Worm (Caenorhabditis elegans): ENCODE data around the gene math-8.

DNA sequence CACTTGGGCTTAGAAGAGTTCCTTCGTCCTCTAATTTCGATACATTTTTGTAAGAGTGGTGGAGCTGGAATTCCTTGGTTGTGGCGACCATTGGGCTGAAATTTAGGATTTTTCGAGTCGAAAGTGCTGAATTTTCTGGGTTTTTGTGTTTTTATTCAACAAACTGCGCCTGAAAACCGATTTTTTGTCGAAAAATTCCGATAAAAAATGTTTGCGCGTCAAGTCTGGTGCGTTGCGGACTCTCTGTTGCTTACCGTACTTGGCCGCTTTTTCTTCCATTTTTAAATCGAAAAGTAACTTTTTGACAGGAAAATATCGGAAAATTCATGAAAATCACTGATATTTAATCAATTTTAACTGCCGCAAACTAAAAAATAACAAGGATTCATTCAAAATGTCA is 28.9 kb upstream of the math-8 start, which contains the start of gene bath-4:
- TF ChIP-seq ama-1 (optimal IDR thresholded peaks at IDR 0.05) (no peak), mdl-1 (tag; optimal IDR thresholded peaks at IDR 0.05) (no peak), pha-4 (tag; optimal IDR thresholded peaks at IDR 0.05) (no peak), daf-12 (tag; optimal IDR thresholded peaks at IDR 0.05) (no peak), fos-1 (tag; optimal IDR thresholded peaks at IDR 0.05) (no peak), ztf-4 (tag; optimal IDR thresholded peaks at IDR 0.05) (no peak), ceh-82 (tag; optimal IDR thresholded peaks at IDR 0.05) (no peak)
